Worm (Caenorhabditis elegans) whole organism, L1 larva: ENCODE data around the gene hlh-12.

Source experiments
- ceh-63 ChIP-seq: fragments of 200-800 bp; sonication (Bioruptor generic); optimal IDR thresholded peaks from 2 replicates; lab custom pipeline; 2018; ENCODE audit warnings: mild to moderate bottlenecking, missing genetic modification characterization, missing compliant biosample characterization
- ceh-90 ChIP-seq: sonication (generic microtip); optimal IDR thresholded peaks from 2 replicates; lab custom pipeline; 2016; ENCODE audit warnings: missing genetic modification characterization, missing compliant biosample characterization
- elt-3 ChIP-seq, 6 experiments: fragments of 150-350 bp in 1 of 6; sonication (generic microtip); optimal IDR thresholded peaks; 2 replicates each; lab custom pipeline; 2017 to 2018; ENCODE audit warnings: missing biosample characterization in 6 of 6, missing genetic modification characterization in 6 of 6, inconsistent platforms in 1 of 6
- fkh-10 ChIP-seq: sonication (generic microtip); optimal IDR thresholded peaks from 2 replicates; lab custom pipeline; 2017; ENCODE audit warnings: missing biosample characterization, missing genetic modification reagents, missing genetic modification characterization
- irx-1 ChIP-seq: sonication (generic microtip); optimal IDR thresholded peaks from 2 replicates; lab custom pipeline; 2016; ENCODE audit warnings: missing genetic modification characterization, missing compliant biosample characterization
- snpc-4 ChIP-seq: fragments of 150-350 bp; optimal IDR thresholded peaks from 2 replicates; lab custom pipeline; 2014; ENCODE audit warnings: missing biosample characterization, missing genetic modification characterization
- tbx-2 ChIP-seq: sonication (generic microtip); optimal IDR thresholded peaks from 2 replicates; lab custom pipeline; 2016; ENCODE audit warnings: missing genetic modification characterization, missing compliant biosample characterization
- ztf-4 ChIP-seq: fragments of 150-350 bp; optimal IDR thresholded peaks from 2 replicates; lab custom pipeline; 2014; ENCODE audit warnings: missing biosample characterization, missing genetic modification characterization

DNA sequence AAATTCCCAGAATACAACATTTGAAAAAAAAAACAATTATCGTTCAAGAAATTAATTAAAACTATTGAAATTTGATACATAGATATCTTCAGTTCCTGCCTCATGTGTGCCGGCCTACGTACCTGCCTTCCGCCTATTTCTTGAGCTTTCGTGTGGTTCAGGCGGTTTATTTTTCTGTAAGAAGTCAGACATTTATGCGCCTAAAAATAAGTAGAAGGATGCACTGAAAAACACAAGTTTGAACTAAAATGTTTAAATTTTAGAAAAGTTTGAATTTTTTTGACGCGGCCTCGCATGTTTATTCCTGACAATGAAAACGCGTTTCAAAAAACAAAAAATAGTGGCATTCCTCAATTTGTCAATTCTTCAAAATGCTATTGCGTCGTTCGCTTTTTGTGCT lies 5.5 kb downstream of the hlh-12 start, which contains the start of gene C28C12.11:
- TF ChIP-seq tbx-2 (tag; lab: Kevin White, UChicago), result no peak
- no peak for TF ChIP-seq ceh-63 (GFP tag; lab: Kevin White, UChicago)
- TF ChIP-seq snpc-4, result no peak
- TF ChIP-seq ztf-4 (tag; lab: Kevin White, UChicago), result no peak
- no peak for TF ChIP-seq ceh-90 (tag; lab: Kevin White, UChicago)
- TF ChIP-seq fkh-10 (GFP tag; lab: Kevin White, UChicago), result no peak
- TF ChIP-seq irx-1 (tag; lab: Kevin White, UChicago), result no peak
- no peak for TF ChIP-seq elt-3 (tag; optimal IDR thresholded peaks at IDR 0.05; lab: Kevin White, UChicago)
